Worm (Caenorhabditis elegans) whole organism, mixed stage, embryonic: ENCODE results near the gene rgs-5.

ENCODE experiments used
- elt-1 ChIP-seq: sonication (generic microtip); optimal IDR thresholded peaks from 2 replicates; lab custom pipeline; 2017; ENCODE audit warnings: missing genetic modification characterization, mild to moderate bottlenecking, missing compliant biosample characterization, antibody characterized with exemption, moderate library complexity, borderline replicate concordance; ENCODE audit not compliant: insufficient read depth
- elt-3 ChIP-seq: fragments of 150-350 bp; optimal IDR thresholded peaks from 2 replicates; lab custom pipeline; 2014; ENCODE audit warnings: missing biosample characterization, missing genetic modification characterization
- hlh-1 ChIP-seq: fragments of 150-350 bp; optimal IDR thresholded peaks from 2 replicates; lab custom pipeline; 2014; ENCODE audit warnings: missing biosample characterization, missing genetic modification reagents, missing genetic modification characterization
- lin-13 ChIP-seq: fragments of 150-350 bp; optimal IDR thresholded peaks from 2 replicates; lab custom pipeline; 2014; ENCODE audit warnings: missing biosample characterization, missing genetic modification characterization
- pha-4 ChIP-seq: fragments of 150-350 bp; optimal IDR thresholded peaks from 2 replicates; lab custom pipeline; 2018; ENCODE audit warnings: missing biosample characterization, missing genetic modification reagents, missing genetic modification characterization
- snpc-4 ChIP-seq: fragments of 150-350 bp; optimal IDR thresholded peaks from 2 replicates; lab custom pipeline; 2014; ENCODE audit warnings: missing biosample characterization, missing genetic modification characterization
- unc-62 ChIP-seq: fragments of 150-350 bp; optimal IDR thresholded peaks from 2 replicates; lab custom pipeline; 2014; ENCODE audit warnings: missing biosample characterization, missing genetic modification reagents, missing genetic modification characterization

ce11 chrIII:5711881-5712643 is 13.7 kb downstream of the rgs-5 start:
- TF ChIP-seq snpc-4 (tag; lab: Kevin White, UChicago) (no peak), unc-62 (no peak), pha-4 (tag; lab: Kevin White, UChicago) (no peak), hlh-1 (tag; lab: Kevin White, UChicago) (no peak), elt-3 (tag; lab: Kevin White, UChicago) (no peak), lin-13 (no peak), elt-1 (tag; lab: Kevin White, UChicago) (no peak)
